Fruit fly (Drosophila melanogaster) whole organism, embryonic: ENCODE results near the gene fbl.
A peak's percentile ranks its signal among the peaks of the same experiment; 100 is the strongest.

Experiments
- CG10274 ChIP-seq: fragments of 200-800 bp; sonication (Bioruptor generic); optimal IDR thresholded peaks from 3 replicates; lab custom pipeline; 2017; ENCODE audit warnings: missing biosample characterization, mild to moderate bottlenecking, missing genetic modification characterization
- CG11504 ChIP-seq: fragments of 200-800 bp; sonication (Bioruptor generic); optimal IDR thresholded peaks from 3 replicates; lab custom pipeline; 2019; ENCODE audit warnings: missing biosample characterization, mild to moderate bottlenecking, missing genetic modification characterization, moderate library complexity
- CG11696 ChIP-seq: fragments of 200-800 bp; sonication (Bioruptor generic); IDR thresholded peaks from 2 replicates; pipeline ENCODE4 v1.3.6; 2022; ENCODE audit warnings: missing biosample characterization, missing genetic modification characterization
- CG12155 ChIP-seq: fragments of 200-800 bp; sonication (Bioruptor generic); optimal IDR thresholded peaks from 3 replicates; lab custom pipeline; 2016; ENCODE audit warnings: missing biosample characterization, missing genetic modification characterization
- CG14667 ChIP-seq: fragments of 200-800 bp; sonication (Bioruptor generic); IDR thresholded peaks from 2 replicates; pipeline ENCODE4 v1.3.6; 2022; ENCODE audit warnings: missing biosample characterization, missing genetic modification characterization
- CG16813 ChIP-seq: fragments of 200-800 bp; sonication (Bioruptor generic); IDR thresholded peaks from 3 replicates; pipeline ENCODE4 v1.3.6; 2022; ENCODE audit warnings: missing biosample characterization, missing genetic modification characterization; ENCODE audit not compliant: partially characterized antibody
- CG17359 ChIP-seq: fragments of 200-800 bp; sonication (Bioruptor generic); optimal IDR thresholded peaks from 3 replicates; lab custom pipeline; 2018; ENCODE audit warnings: missing biosample characterization, mild to moderate bottlenecking, missing genetic modification characterization, moderate library complexity
- CG1832 ChIP-seq: fragments of 200-800 bp; sonication (Bioruptor generic); optimal IDR thresholded peaks from 2 replicates; lab custom pipeline; 2017; ENCODE audit warnings: missing biosample characterization, mild to moderate bottlenecking, missing genetic modification characterization, inconsistent platforms
- CG18599 ChIP-seq: fragments of 200-800 bp; sonication (Bioruptor generic); optimal IDR thresholded peaks from 3 replicates; lab custom pipeline; 2017; ENCODE audit warnings: missing biosample characterization, missing genetic modification characterization, mild to moderate bottlenecking, moderate library complexity, missing genetic modification reagents
- CG4328 ChIP-seq: fragments of 200-800 bp; sonication (Bioruptor generic); optimal IDR thresholded peaks from 3 replicates; lab custom pipeline; 2017; ENCODE audit warnings: missing biosample characterization, missing genetic modification reagents, missing genetic modification characterization
- CG43689 ChIP-seq: fragments of 200-800 bp; sonication (Bioruptor generic); IDR thresholded peaks from 2 replicates; pipeline ENCODE4 v1.3.6; 2022; ENCODE audit warnings: missing biosample characterization, missing genetic modification characterization
- CG4707 ChIP-seq: fragments of 200-800 bp; sonication (Bioruptor generic); optimal IDR thresholded peaks from 2 replicates; lab custom pipeline; 2018; ENCODE audit warnings: missing biosample characterization, mild to moderate bottlenecking, missing genetic modification characterization, moderate library complexity
- CG6765 ChIP-seq: fragments of 200-800 bp; sonication (Bioruptor generic); optimal IDR thresholded peaks from 3 replicates; lab custom pipeline; 2017; ENCODE audit warnings: missing biosample characterization, mild to moderate bottlenecking, missing genetic modification characterization
- CG7372 ChIP-seq: fragments of 200-800 bp; sonication (Bioruptor generic); IDR thresholded peaks from 2 replicates; pipeline ENCODE4 v1.3.6; 2022; ENCODE audit warnings: missing biosample characterization, missing genetic modification characterization
- CG7928 ChIP-seq: fragments of 200-800 bp; sonication (Bioruptor generic); optimal IDR thresholded peaks from 2 replicates; lab custom pipeline; 2017; ENCODE audit warnings: missing biosample characterization, mild to moderate bottlenecking, missing genetic modification characterization
- CG9797 ChIP-seq: fragments of 200-800 bp; sonication (Bioruptor generic); optimal IDR thresholded peaks from 3 replicates; lab custom pipeline; 2018; ENCODE audit warnings: missing biosample characterization, mild to moderate bottlenecking, missing genetic modification characterization
- CG9817 ChIP-seq: fragments of 200-800 bp; sonication (Bioruptor generic); optimal IDR thresholded peaks from 2 replicates; lab custom pipeline; 2018; ENCODE audit warnings: missing biosample characterization, mild to moderate bottlenecking, missing genetic modification characterization, moderate library complexity
- Deaf1 ChIP-seq: fragments of 200-800 bp; optimal IDR thresholded peaks from 3 replicates; lab custom pipeline; 2019; ENCODE audit warnings: missing biosample characterization, mild to moderate bottlenecking, missing genetic modification characterization, moderate library complexity
- Dip2 ChIP-seq: fragments of 200-800 bp; sonication (Bioruptor generic); IDR thresholded peaks from 2 replicates; pipeline ENCODE4 v1.3.6; 2022; ENCODE audit warnings: missing biosample characterization, missing genetic modification characterization
- Fer2 ChIP-seq: fragments of 200-800 bp; sonication (Bioruptor generic); optimal IDR thresholded peaks from 2 replicates; lab custom pipeline; 2018; ENCODE audit warnings: missing biosample characterization, mild to moderate bottlenecking, missing genetic modification characterization, moderate library complexity
- Mad ChIP-seq: fragments of 200-800 bp; sonication (Bioruptor generic); optimal IDR thresholded peaks from 2 replicates; lab custom pipeline; 2016; ENCODE audit warnings: missing biosample characterization, missing genetic modification characterization
- Mes4 ChIP-seq: fragments of 200-800 bp; sonication (Bioruptor generic); optimal IDR thresholded peaks from 2 replicates; lab custom pipeline; 2016; ENCODE audit warnings: missing biosample characterization, missing genetic modification characterization
- Myb ChIP-seq: fragments of 200-800 bp; sonication (Bioruptor generic); optimal IDR thresholded peaks from 2 replicates; lab custom pipeline; 2016; ENCODE audit warnings: missing biosample characterization, missing genetic modification characterization
- NK7.1 ChIP-seq: fragments of 200-800 bp; sonication (Bioruptor generic); optimal IDR thresholded peaks from 3 replicates; lab custom pipeline; 2016; ENCODE audit warnings: missing biosample characterization, missing genetic modification characterization
- Neu2 ChIP-seq: fragments of 200-800 bp; sonication (Bioruptor generic); optimal IDR thresholded peaks from 3 replicates; lab custom pipeline; 2016; ENCODE audit warnings: missing biosample characterization, missing genetic modification characterization, borderline replicate concordance
- Nf-YA ChIP-seq: fragments of 200-800 bp; sonication (Bioruptor generic); IDR thresholded peaks from 2 replicates; pipeline ENCODE4 v1.3.6; 2022; ENCODE audit warnings: missing biosample characterization, missing genetic modification characterization
- Nf-YB ChIP-seq: fragments of 200-800 bp; sonication (Bioruptor generic); optimal IDR thresholded peaks from 3 replicates; lab custom pipeline; 2019; ENCODE audit warnings: missing biosample characterization, mild to moderate bottlenecking, missing genetic modification characterization, moderate library complexity
- Scr ChIP-seq: fragments of 200-800 bp; sonication (Bioruptor generic); IDR thresholded peaks from 2 replicates; pipeline ENCODE4 v1.3.6; 2022; ENCODE audit warnings: missing biosample characterization, missing genetic modification characterization; ENCODE audit not compliant: partially characterized antibody
- YL-1 ChIP-seq: fragments of 200-800 bp; sonication (Bioruptor generic); optimal IDR thresholded peaks from 3 replicates; lab custom pipeline; 2017; ENCODE audit warnings: missing biosample characterization, mild to moderate bottlenecking, missing genetic modification characterization
- ato ChIP-seq: fragments of 200-800 bp; sonication (Bioruptor generic); IDR thresholded peaks from 2 replicates; pipeline ENCODE4 v1.3.6; 2022; ENCODE audit warnings: missing biosample characterization, missing genetic modification characterization; ENCODE audit not compliant: partially characterized antibody
- cato ChIP-seq: fragments of 200-800 bp; sonication (Bioruptor generic); optimal IDR thresholded peaks from 2 replicates; lab custom pipeline; 2016; ENCODE audit warnings: missing biosample characterization, missing genetic modification characterization, borderline replicate concordance
- chif ChIP-seq, 2 experiments: fragments of 200-800 bp; sonication (Bioruptor generic); optimal IDR thresholded peaks; 3 replicates each; lab custom pipeline; 2016; ENCODE audit warnings: missing biosample characterization in 2 of 2, missing genetic modification characterization in 2 of 2
- chinmo ChIP-seq: fragments of 200-800 bp; sonication (Bioruptor generic); IDR thresholded peaks from 4 replicates; pipeline ENCODE4 v1.3.6; 2022; ENCODE audit warnings: missing biosample characterization, missing genetic modification characterization; ENCODE audit not compliant: partially characterized antibody
- ci ChIP-seq: fragments of 200-800 bp; sonication (Bioruptor generic); IDR thresholded peaks from 3 replicates; pipeline ENCODE4 v1.3.6; 2022; ENCODE audit warnings: missing biosample characterization, missing genetic modification characterization
- fu2 ChIP-seq: fragments of 200-800 bp; sonication (Bioruptor generic); optimal IDR thresholded peaks from 2 replicates; lab custom pipeline; 2016; ENCODE audit warnings: missing biosample characterization, missing genetic modification characterization
- gsb ChIP-seq: fragments of 200-800 bp; sonication (Bioruptor generic); IDR thresholded peaks from 2 replicates; pipeline ENCODE4 v1.3.6; 2022; ENCODE audit warnings: missing biosample characterization, missing genetic modification characterization
- hbn ChIP-seq: fragments of 200-800 bp; sonication (Bioruptor generic); IDR thresholded peaks from 2 replicates; pipeline ENCODE4 v1.3.6; 2022; ENCODE audit warnings: missing biosample characterization, missing genetic modification characterization; ENCODE audit not compliant: partially characterized antibody
- jumu ChIP-seq: fragments of 200-800 bp; sonication (Bioruptor generic); optimal IDR thresholded peaks from 3 replicates; lab custom pipeline; 2016; ENCODE audit warnings: missing biosample characterization, missing genetic modification characterization
- kni ChIP-seq: fragments of 200-800 bp; sonication (Bioruptor generic); optimal IDR thresholded peaks from 3 replicates; lab custom pipeline; 2017; ENCODE audit warnings: mild to moderate bottlenecking, missing biosample characterization, missing genetic modification reagents, missing genetic modification characterization
- luna ChIP-seq: fragments of 200-800 bp; sonication (Bioruptor generic); optimal IDR thresholded peaks from 2 replicates; lab custom pipeline; 2016; ENCODE audit warnings: missing biosample characterization, missing genetic modification characterization
- nom ChIP-seq: fragments of 200-800 bp; sonication (Bioruptor generic); optimal IDR thresholded peaks from 2 replicates; lab custom pipeline; 2017; ENCODE audit warnings: missing biosample characterization, missing genetic modification characterization, mild to moderate bottlenecking, moderate library complexity, missing genetic modification reagents
- p53 ChIP-seq: fragments of 200-800 bp; sonication (Bioruptor generic); optimal IDR thresholded peaks from 2 replicates; lab custom pipeline; 2016; ENCODE audit warnings: missing biosample characterization, missing genetic modification characterization
- peb ChIP-seq: fragments of 200-800 bp; sonication (Bioruptor generic); IDR thresholded peaks from 2 replicates; pipeline ENCODE4 v1.3.6; 2022; ENCODE audit warnings: missing biosample characterization, missing genetic modification characterization
- row ChIP-seq: fragments of 200-800 bp; sonication (Bioruptor generic); IDR thresholded peaks from 3 replicates; pipeline ENCODE4 v1.3.6; 2022; ENCODE audit warnings: missing biosample characterization, missing genetic modification characterization
- scrt ChIP-seq: fragments of 200-800 bp; sonication (Bioruptor generic); optimal IDR thresholded peaks from 2 replicates; lab custom pipeline; 2018; ENCODE audit warnings: missing biosample characterization, mild to moderate bottlenecking, missing genetic modification characterization, moderate library complexity
- seq ChIP-seq: fragments of 200-800 bp; sonication (Bioruptor generic); IDR thresholded peaks from 2 replicates; pipeline ENCODE4 v1.3.6; 2022; ENCODE audit warnings: missing biosample characterization, missing genetic modification characterization
- tx ChIP-seq: fragments of 200-800 bp; sonication (Bioruptor generic); optimal IDR thresholded peaks from 2 replicates; lab custom pipeline; 2016; ENCODE audit warnings: missing biosample characterization, missing genetic modification characterization
- unpg ChIP-seq: fragments of 200-800 bp; sonication (Bioruptor generic); optimal IDR thresholded peaks from 3 replicates; lab custom pipeline; 2018; ENCODE audit warnings: missing biosample characterization, mild to moderate bottlenecking, missing genetic modification characterization, moderate library complexity

Gene fbl

dm6 chr3L:20405971-20406948, 22.0 kb downstream of the fbl start (continued):
- peak; percentile 0 for TF ChIP-seq CG18599
- TF ChIP-seq hbn (GFP tag; lab: Robert Waterston, UW), result no peak
- TF ChIP-seq YL-1, result no peak
- TF ChIP-seq peb (GFP tag; lab: Robert Waterston, UW), result no peak
- no peak for TF ChIP-seq Deaf1 (tag; lab: Kevin White, UChicago)
- TF ChIP-seq gsb, result no peak
- TF ChIP-seq CG12155 (GFP tag; lab: Kevin White, UChicago), result no peak
- TF ChIP-seq seq (GFP tag; lab: Robert Waterston, UW), result no peak
- peak; percentile 46 for TF ChIP-seq CG6765 (GFP tag; lab: Kevin White, UChicago)
- no peak for TF ChIP-seq kni (GFP tag; lab: Kevin White, UChicago)
- no peak for TF ChIP-seq Nf-YA (GFP tag; lab: Robert Waterston, UW)
- no peak for TF ChIP-seq cato (GFP tag; lab: Kevin White, UChicago)
- no peak for TF ChIP-seq CG16813 (GFP tag; lab: Robert Waterston, UW)
- TF ChIP-seq CG11696 (GFP tag; lab: Robert Waterston, UW), result no peak
- no peak for TF ChIP-seq row (GFP tag; lab: Robert Waterston, UW)
- no peak for TF ChIP-seq Nf-YB (GFP tag; lab: Kevin White, UChicago)
- no peak for TF ChIP-seq Dip2 (GFP tag; lab: Robert Waterston, UW)
- TF ChIP-seq CG4328, result no peak
- TF ChIP-seq CG43689 (GFP tag; lab: Robert Waterston, UW), result no peak
- TF ChIP-seq CG7372 (GFP tag; lab: Robert Waterston, UW), result no peak
- TF ChIP-seq p53, result no peak
- TF ChIP-seq chif (GFP tag; optimal IDR thresholded peaks at IDR 0.05; lab: Kevin White, UChicago), result no peak
- no peak for TF ChIP-seq chinmo (GFP tag; lab: Robert Waterston, UW)
- TF ChIP-seq Mes4 (GFP tag; lab: Kevin White, UChicago), result no peak
- TF ChIP-seq Myb, result no peak
- TF ChIP-seq scrt (GFP tag; lab: Kevin White, UChicago), result peak; percentile 31
- TF ChIP-seq CG17359, result no peak
- TF ChIP-seq Scr, result no peak
- no peak for TF ChIP-seq CG9817 (tag; lab: Kevin White, UChicago)
- no peak for TF ChIP-seq CG10274 (GFP tag; lab: Kevin White, UChicago)
- TF ChIP-seq ci, result peak; percentile 40; the same call in 1 of the 3 replicates
- TF ChIP-seq jumu (GFP tag; lab: Kevin White, UChicago), result no peak
- no peak for TF ChIP-seq Mad (GFP tag; lab: Kevin White, UChicago)
- no peak for TF ChIP-seq CG14667 (GFP tag; lab: Robert Waterston, UW)
- TF ChIP-seq nom (GFP tag; lab: Kevin White, UChicago), result no peak
- TF ChIP-seq Neu2 (GFP tag; lab: Kevin White, UChicago), result no peak
- no peak for TF ChIP-seq tx
- TF ChIP-seq NK7.1, result no peak
- no peak for TF ChIP-seq Fer2 (tag; lab: Kevin White, UChicago)
- no peak for TF ChIP-seq fu2 (GFP tag; lab: Kevin White, UChicago)
- no peak for TF ChIP-seq luna (GFP tag; lab: Kevin White, UChicago)
- peak; percentile 3 for TF ChIP-seq CG11504 (tag; lab: Kevin White, UChicago)
- peak; percentile 45 for TF ChIP-seq unpg (GFP tag; lab: Kevin White, UChicago)
- no peak for TF ChIP-seq ato
- no peak for TF ChIP-seq CG1832 (GFP tag; lab: Kevin White, UChicago)
- TF ChIP-seq CG4707 (GFP tag; lab: Kevin White, UChicago), result no peak
- no peak for TF ChIP-seq CG7928
- TF ChIP-seq CG9797, result no peak
